Fruit fly (Drosophila melanogaster): ENCODE measurements around the gene pdgy.

The pdgy gene

dm6 chrX:14950273-14951272 is 2.8 kb downstream of the pdgy start (continued):
- TF ChIP-seq gt (GFP tag; IDR thresholded peaks at IDR 0.05) (peak; percentile 74), Sry-δ (GFP tag; optimal IDR thresholded peaks at IDR 0.05) (peak; percentile 30), CrebB (tag; optimal IDR thresholded peaks at IDR 0.05) (peak; percentile 74), CG9817 (tag; optimal IDR thresholded peaks at IDR 0.05) (peak; percentile 83), schlank (tag; optimal IDR thresholded peaks at IDR 0.05) (no peak), danr (GFP tag; IDR thresholded peaks at IDR 0.05) (peak; percentile 67), Dfd (GFP tag; optimal IDR thresholded peaks at IDR 0.05) (no peak), CG12391 (tag; optimal IDR thresholded peaks at IDR 0.05) (peak; percentile 97), CG17186 (GFP tag; optimal IDR thresholded peaks at IDR 0.05) (peak; percentile 77), nom (GFP tag; optimal IDR thresholded peaks at IDR 0.05) (peak; percentile 96), CG6654 (GFP tag; optimal IDR thresholded peaks at IDR 0.05) (peak; percentile 77), cad (GFP tag; optimal IDR thresholded peaks at IDR 0.05) (no peak), chinmo (GFP tag; IDR thresholded peaks at IDR 0.05; ENCODE audit: partially characterized antibody) (peak; percentile 62; the same call in 1 of the 4 replicates), da (GFP tag; optimal IDR thresholded peaks at IDR 0.05) (peak; percentile 36), Scr (GFP tag; IDR thresholded peaks at IDR 0.05; ENCODE audit: partially characterized antibody) (0 out of 2 replicates have a peak, but pooled peaks have one; percentile 16), pzg (GFP tag; optimal IDR thresholded peaks at IDR 0.05) (no peak), kah (GFP tag; optimal IDR thresholded peaks at IDR 0.05) (peak; percentile 87), gcm (GFP tag; optimal IDR thresholded peaks at IDR 0.05) (peak; percentile 96), CG2120 (GFP tag; optimal IDR thresholded peaks at IDR 0.05) (peak; percentile 73), CG4360 (GFP tag; IDR thresholded peaks at IDR 0.05) (peak; percentile 81), CG30403 (GFP tag; optimal IDR thresholded peaks at IDR 0.05) (peak; percentile 96), CG10274 (GFP tag; optimal IDR thresholded peaks at IDR 0.05) (peak; percentile 77), Sin3A (optimal IDR thresholded peaks at IDR 0.05) (no peak), Optix (GFP tag; IDR thresholded peaks at IDR 0.05) (peak; percentile 59; the same call in 1 of the 3 replicates), croc (GFP tag; conservative IDR thresholded peaks at IDR 0.05) (peak; percentile 95), CG10654 (GFP tag; optimal IDR thresholded peaks at IDR 0.05) (peak; percentile 85), CG14667 (GFP tag; IDR thresholded peaks at IDR 0.05) (peak; percentile 83), Lim3 (GFP tag; IDR thresholded peaks at IDR 0.05) (peak; percentile 74), CG9876 (GFP tag; optimal IDR thresholded peaks at IDR 0.05) (peak; percentile 52), Hr51 (GFP tag; optimal IDR thresholded peaks at IDR 0.05) (peak; percentile 64 to 97), CG3838 (GFP tag; optimal IDR thresholded peaks at IDR 0.05) (peak; percentile 76), CG15601 (tag; optimal IDR thresholded peaks at IDR 0.05) (peak; percentile 97), ab (GFP tag; optimal IDR thresholded peaks at IDR 0.05) (peak; percentile 48), CG1832 (GFP tag; optimal IDR thresholded peaks at IDR 0.05) (peak; percentile 42), jumu (GFP tag; optimal IDR thresholded peaks at IDR 0.05) (peak; percentile 65), CG10147 (GFP tag; optimal IDR thresholded peaks at IDR 0.05) (peak; percentile 77), cato (GFP tag; optimal IDR thresholded peaks at IDR 0.05; ENCODE audit: borderline replicate concordance) (peak; percentile 89)

dm6 chrX:14949227-14949626 is 4.1 kb downstream of the pdgy start:
- TF ChIP-seq mirr (GFP tag; optimal IDR thresholded peaks at IDR 0.05) (peak; percentile 70), CG12769 (tag; optimal IDR thresholded peaks at IDR 0.05) (peak; percentile 71), tgo (GFP tag; IDR thresholded peaks at IDR 0.05) (no peak), fd3F (GFP tag; optimal IDR thresholded peaks at IDR 0.05) (no peak), lab (GFP tag; optimal IDR thresholded peaks at IDR 0.05) (peak; percentile 29), sug (tag; optimal IDR thresholded peaks at IDR 0.05) (peak; percentile 99), inv (GFP tag; IDR thresholded peaks at IDR 0.05; ENCODE audit: partially characterized antibody) (no peak), CG14667 (GFP tag; IDR thresholded peaks at IDR 0.05) (no peak), br (optimal IDR thresholded peaks at IDR 0.05) (no peak), Hey (tag; optimal IDR thresholded peaks at IDR 0.05) (peak; percentile 64), nom (GFP tag; optimal IDR thresholded peaks at IDR 0.05) (peak; percentile 3), CG34376 (GFP tag; optimal IDR thresholded peaks at IDR 0.05) (peak; percentile 56), grn (GFP tag; optimal IDR thresholded peaks at IDR 0.05) (peak; percentile 80), B-H2 (GFP tag; optimal IDR thresholded peaks at IDR 0.05) (peak; percentile 3), sens (GFP tag) (peak; percentile 33)

Measured in whole organism, embryonic.